Worm (Caenorhabditis elegans): ENCODE results near the gene F48F7.5.

- no peak for TF ChIP-seq pha-4 (tag; optimal IDR thresholded peaks at IDR 0.05)
- TF ChIP-seq nhr-76 (tag; optimal IDR thresholded peaks at IDR 0.05), result no peak
- TF ChIP-seq R02D3.7 (tag; optimal IDR thresholded peaks at IDR 0.05), result no peak
- TF ChIP-seq nhr-28 (tag; optimal IDR thresholded peaks at IDR 0.05), result no peak
- no peak for TF ChIP-seq tbx-2 (tag; optimal IDR thresholded peaks at IDR 0.05)
Measured at ce11 chrX:13959383-13959782, 16.1 kb upstream of the F48F7.5 start.

All from whole organism, L3 larva.